Worm (Caenorhabditis elegans): ENCODE measurements around the gene tag-343.

The tag-343 gene

ce11 chrX:16634708-16635107 lies 39.8 kb downstream of the tag-343 start:
- TF ChIP-seq blmp-1 (tag; optimal IDR thresholded peaks at IDR 0.05) (peak; percentile 47), aly-2 (tag; optimal IDR thresholded peaks at IDR 0.05) (no peak), unc-30 (tag; optimal IDR thresholded peaks at IDR 0.05) (no peak), sox-4 (tag; optimal IDR thresholded peaks at IDR 0.05) (peak; percentile 76), nhr-90 (tag; optimal IDR thresholded peaks at IDR 0.05; ENCODE audit: poor library complexity) (peak; percentile 83), lsy-2 (tag; optimal IDR thresholded peaks at IDR 0.05) (peak; percentile 67 to 73), mep-1 (tag; optimal IDR thresholded peaks at IDR 0.05) (peak; percentile 90), lin-39 (tag; optimal IDR thresholded peaks at IDR 0.05) (no peak), C34B4.2 (tag; optimal IDR thresholded peaks at IDR 0.05) (no peak), mef-2 (tag; optimal IDR thresholded peaks at IDR 0.05) (peak; percentile 53), jun-1 (tag; optimal IDR thresholded peaks at IDR 0.05) (peak; percentile 87), ztf-11 (tag; optimal IDR thresholded peaks at IDR 0.05) (peak in 1 of 2 experiments; percentile 70), fos-1 (tag; optimal IDR thresholded peaks at IDR 0.05) (peak; percentile 82), xbp-1 (tag; optimal IDR thresholded peaks at IDR 0.05) (peak; percentile 76), dpl-1 (GFP tag; optimal IDR thresholded peaks at IDR 0.05) (peak; percentile 9 to 32 (median 30)), fkh-8 (tag; optimal IDR thresholded peaks at IDR 0.05) (peak; percentile 85), unc-86 (tag; optimal IDR thresholded peaks at IDR 0.05) (peak; percentile 77), skn-1 (tag; optimal IDR thresholded peaks at IDR 0.05) (peak; percentile 71), grh-1 (GFP tag; IDR thresholded peaks at IDR 0.05) (peak; percentile 50; the same call in 1 of the 2 replicates), zag-1 (tag; optimal IDR thresholded peaks at IDR 0.05) (no peak), hpl-2 (GFP tag; optimal IDR thresholded peaks at IDR 0.05) (peak; percentile 53), nhr-20 (tag; optimal IDR thresholded peaks at IDR 0.05) (peak; percentile 85), irx-1 (tag; optimal IDR thresholded peaks at IDR 0.05) (peak; percentile 62), snpc-4 (tag; optimal IDR thresholded peaks at IDR 0.05) (peak; percentile 42), pqm-1 (tag; optimal IDR thresholded peaks at IDR 0.05) (no peak), ceh-88 (GFP tag; IDR thresholded peaks at IDR 0.05) (peak; percentile 68), pax-3 (tag; optimal IDR thresholded peaks at IDR 0.05) (peak; percentile 50), fkh-4 (tag; optimal IDR thresholded peaks at IDR 0.05; ENCODE audit: borderline replicate concordance) (no peak), C16A3.4 (tag; optimal IDR thresholded peaks at IDR 0.05) (peak; percentile 71), egl-13 (tag; optimal IDR thresholded peaks at IDR 0.05) (peak; percentile 75), lin-13 (GFP tag; optimal IDR thresholded peaks at IDR 0.05) (peak; percentile 64), tbx-2 (tag; optimal IDR thresholded peaks at IDR 0.05) (peak; percentile 79), ztf-4 (tag; optimal IDR thresholded peaks at IDR 0.05) (peak; percentile 25), lin-14 (GFP tag; optimal IDR thresholded peaks at IDR 0.05) (peak; percentile 83), ama-1 (optimal IDR thresholded peaks at IDR 0.05) (no peak), efl-3 (GFP tag; optimal IDR thresholded peaks at IDR 0.05) (no peak), hlh-4 (tag; optimal IDR thresholded peaks at IDR 0.05) (no peak), pag-3 (tag; optimal IDR thresholded peaks at IDR 0.05; ENCODE audit: borderline replicate concordance, insufficient read depth) (no peak), ceh-82 (tag; optimal IDR thresholded peaks at IDR 0.05) (peak; percentile 81 to 91 (median 90)), unc-98 (GFP tag; IDR thresholded peaks at IDR 0.05) (no peak), nhr-19 (GFP tag; conservative IDR thresholded peaks at IDR 0.05) (peak; percentile 82), zip-4 (GFP tag; optimal IDR thresholded peaks at IDR 0.05) (peak; percentile 38), aha-1 (tag; optimal IDR thresholded peaks at IDR 0.05) (no peak), snu-23 (GFP tag; optimal IDR thresholded peaks at IDR 0.05) (peak; percentile 92), hlh-17 (GFP tag; optimal IDR thresholded peaks at IDR 0.05; ENCODE audit: borderline replicate concordance) (no peak), nhr-71 (tag; optimal IDR thresholded peaks at IDR 0.05) (peak; percentile 85), elt-3 (tag; optimal IDR thresholded peaks at IDR 0.05) (peak in 2 of 6 experiments; percentile 13 to 85), ets-5 (GFP tag; IDR thresholded peaks at IDR 0.05) (no peak), sup-37 (GFP tag; optimal IDR thresholded peaks at IDR 0.05) (no peak), tlp-1 (tag; optimal IDR thresholded peaks at IDR 0.05) (no peak), nhr-237 (tag; optimal IDR thresholded peaks at IDR 0.05) (no peak), isw-1 (GFP tag; IDR thresholded peaks at IDR 0.05) (peak; percentile 40), F16B12.6 (tag; optimal IDR thresholded peaks at IDR 0.05) (no peak), C04F5.9 (tag; optimal IDR thresholded peaks at IDR 0.05) (no peak)

Measured in whole organism, L1 larva.